Fruit fly (Drosophila melanogaster) whole organism, pupa: Measurements from ENCODE around the gene CG42535.
A peak's percentile ranks its signal among the peaks of the same experiment; 100 is the strongest.

ENCODE experiments used
- CG12605 ChIP-seq: fragments of 200-800 bp; sonication (Bioruptor generic); IDR thresholded peaks from 2 replicates; pipeline ENCODE4 v1.3.6; 2022; ENCODE audit warnings: missing biosample characterization, missing genetic modification characterization
- CG13204 ChIP-seq: fragments of 200-800 bp; sonication (Bioruptor generic); optimal IDR thresholded peaks from 2 replicates; lab custom pipeline; 2018; ENCODE audit warnings: missing biosample characterization, mild to moderate bottlenecking, missing genetic modification characterization, moderate library complexity
- CG15710 ChIP-seq: fragments of 200-800 bp; sonication (Bioruptor generic); optimal IDR thresholded peaks from 2 replicates; lab custom pipeline; 2018; ENCODE audit warnings: missing biosample characterization, mild to moderate bottlenecking, missing genetic modification characterization, moderate library complexity
- CG17806 ChIP-seq: fragments of 200-800 bp; sonication (Bioruptor generic); optimal IDR thresholded peaks from 2 replicates; lab custom pipeline; 2018; ENCODE audit warnings: missing biosample characterization, mild to moderate bottlenecking, missing genetic modification characterization, moderate library complexity
- CG34367 ChIP-seq: fragments of 200-800 bp; sonication (Bioruptor generic); optimal IDR thresholded peaks from 2 replicates; lab custom pipeline; 2018; ENCODE audit warnings: missing biosample characterization, mild to moderate bottlenecking, missing genetic modification characterization
- CG4496 ChIP-seq: fragments of 200-800 bp; sonication (Bioruptor generic); IDR thresholded peaks from 3 replicates; pipeline ENCODE4 v1.3.6; 2022; ENCODE audit warnings: missing biosample characterization, missing genetic modification characterization
- CG8301 ChIP-seq: fragments of 200-800 bp; sonication (Bioruptor generic); optimal IDR thresholded peaks from 2 replicates; lab custom pipeline; 2018; ENCODE audit warnings: missing biosample characterization, mild to moderate bottlenecking, missing genetic modification characterization
- EcR ChIP-seq: fragments of 200-800 bp; sonication (Bioruptor generic); optimal IDR thresholded peaks from 3 replicates; lab custom pipeline; 2019; ENCODE audit warnings: missing biosample characterization, missing genetic modification characterization, mild to moderate bottlenecking, moderate library complexity, missing genetic modification reagents
- Ets98B ChIP-seq: fragments of 200-800 bp; sonication (Bioruptor generic); IDR thresholded peaks from 2 replicates; pipeline ENCODE4 v1.3.6; 2022; ENCODE audit warnings: missing biosample characterization, missing genetic modification characterization
- fd96Ca ChIP-seq: fragments of 200-800 bp; sonication (Bioruptor generic); IDR thresholded peaks from 3 replicates; pipeline ENCODE4 v1.3.6; 2022; ENCODE audit warnings: missing biosample characterization, missing genetic modification characterization

dm6 chr3L:10674145-10674547, 43.4 kb upstream of the CG42535 start:
- no peak for TF ChIP-seq CG4496 (GFP tag; lab: Robert Waterston, UW)
- TF ChIP-seq CG13204 (GFP tag; lab: Kevin White, UChicago) = peak; percentile 9
- TF ChIP-seq EcR (GFP tag; lab: Kevin White, UChicago) = peak; percentile 12
- no peak for TF ChIP-seq CG15710
- no peak for TF ChIP-seq CG8301 (tag; lab: Kevin White, UChicago)
- TF ChIP-seq CG34367 (tag; lab: Kevin White, UChicago) = no peak
- TF ChIP-seq fd96Ca (GFP tag; lab: Robert Waterston, UW) = no peak
- no peak for TF ChIP-seq CG17806 (tag; lab: Kevin White, UChicago)
- TF ChIP-seq CG12605 (GFP tag; lab: Robert Waterston, UW) = no peak
- TF ChIP-seq Ets98B (GFP tag; lab: Robert Waterston, UW) = peak; percentile 21; the same call in 1 of the 2 replicates
